Fruit fly (Drosophila melanogaster): ENCODE data around the gene Cortactin.

DNA sequence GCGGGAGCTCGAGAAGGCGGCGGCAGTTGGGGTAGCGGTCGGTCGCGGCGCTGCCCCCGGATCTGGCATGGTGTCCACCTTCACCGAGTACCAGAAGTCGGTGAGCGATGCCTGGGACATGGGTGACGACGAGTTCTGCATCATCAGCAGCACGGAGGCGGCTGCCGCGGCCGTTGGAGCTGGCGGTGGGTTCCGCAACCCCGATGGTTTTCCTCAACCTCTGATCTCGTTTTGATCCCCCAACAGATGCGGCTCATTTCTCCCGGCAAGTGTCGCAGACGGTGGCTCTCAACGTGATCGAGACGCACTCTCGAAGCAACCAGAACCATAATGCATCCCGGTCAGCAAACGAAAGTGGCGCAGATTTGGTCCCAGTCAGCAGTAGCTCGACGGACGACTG is 38.2 kb upstream of the Cortactin start:
- TF ChIP-seq Hr78 (GFP tag; optimal IDR thresholded peaks at IDR 0.05) (no peak), Mio (GFP tag; optimal IDR thresholded peaks at IDR 0.05) (no peak), dmrt93B (GFP tag; optimal IDR thresholded peaks at IDR 0.05) (no peak), dsf (GFP tag; optimal IDR thresholded peaks at IDR 0.05; ENCODE audit: borderline replicate concordance) (no peak), fru (GFP tag; optimal IDR thresholded peaks at IDR 0.05) (no peak), rgr (GFP tag; optimal IDR thresholded peaks at IDR 0.05) (no peak)
